Worm (Caenorhabditis elegans): ENCODE data around the gene str-69.

DNA sequence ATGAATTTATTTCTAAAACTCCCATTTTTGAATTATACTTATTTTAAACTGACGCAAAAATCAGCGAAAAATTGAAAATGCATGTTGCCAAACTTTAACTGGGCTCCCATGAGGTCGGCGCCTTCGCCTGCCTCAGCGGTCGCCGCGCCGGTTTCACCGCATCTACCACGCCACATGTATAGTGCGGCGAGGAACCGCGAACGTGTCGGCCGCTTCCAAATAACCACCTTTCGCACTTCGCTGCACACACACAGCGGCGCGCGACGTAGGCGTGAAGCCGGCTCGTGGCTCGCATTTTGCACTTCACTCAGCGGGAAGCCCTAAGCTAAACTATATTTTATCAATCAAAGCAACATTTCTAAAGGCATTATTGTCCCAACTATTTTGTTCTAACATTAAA is 5.2 kb downstream of the str-69 start:
- TF ChIP-seq fkh-10 (GFP tag; optimal IDR thresholded peaks at IDR 0.05): no peak
- no peak for TF ChIP-seq ceh-19 (GFP tag; optimal IDR thresholded peaks at IDR 0.05)
- no peak for TF ChIP-seq ceh-14 (tag; optimal IDR thresholded peaks at IDR 0.05)
- no peak for TF ChIP-seq pha-4 (tag; optimal IDR thresholded peaks at IDR 0.05)
- TF ChIP-seq che-1 (tag; optimal IDR thresholded peaks at IDR 0.05): no peak
- TF ChIP-seq ceh-48 (tag; optimal IDR thresholded peaks at IDR 0.05): no peak
- no peak for TF ChIP-seq ceh-24 (tag; optimal IDR thresholded peaks at IDR 0.05)
- TF ChIP-seq F13H6.1 (tag; optimal IDR thresholded peaks at IDR 0.05): no peak
- TF ChIP-seq elt-2 (tag; optimal IDR thresholded peaks at IDR 0.05): no peak
- no peak for TF ChIP-seq ceh-9 (tag; optimal IDR thresholded peaks at IDR 0.05)
- no peak for TF ChIP-seq rnt-1 (tag; optimal IDR thresholded peaks at IDR 0.05)
- no peak for TF ChIP-seq unc-3 (GFP tag; conservative IDR thresholded peaks at IDR 0.05)
- TF ChIP-seq unc-3 (tag; optimal IDR thresholded peaks at IDR 0.05): no peak

Data from whole organism, late embryonic.